Worm (Caenorhabditis elegans): ENCODE results near the gene srbc-76.

Gene srbc-76

ce11 chrV:15276915-15277314 lies 24.7 kb downstream of the srbc-76 start, which contains the start of gene srw-17:
TSS of gene srw-17 (minus strand) at chrV:15277015.
- TF ChIP-seq dao-5 (tag; optimal IDR thresholded peaks at IDR 0.05) (no peak), him-1 (tag; optimal IDR thresholded peaks at IDR 0.05) (no peak), W03F9.2 (tag; optimal IDR thresholded peaks at IDR 0.05) (no peak)

- no peak for TF ChIP-seq dao-5 (tag; optimal IDR thresholded peaks at IDR 0.05)
- no peak for TF ChIP-seq him-1 (tag; optimal IDR thresholded peaks at IDR 0.05)
- no peak for TF ChIP-seq W03F9.2 (tag; optimal IDR thresholded peaks at IDR 0.05)
Measured at ce11 chrV:15281279-15281949, 29.2 kb downstream of the srbc-76 start, which contains the start of the genes srw-19 and srx-51. TSS of gene srw-19 (minus strand) at chrV:15281379. TSS of gene srx-51 (plus strand) at chrV:15281899.

- no peak for TF ChIP-seq him-1 (tag; optimal IDR thresholded peaks at IDR 0.05)
- no peak for TF ChIP-seq dao-5 (tag; optimal IDR thresholded peaks at IDR 0.05)
- TF ChIP-seq W03F9.2 (tag; optimal IDR thresholded peaks at IDR 0.05), result no peak
Measured at ce11 chrV:15285984-15286383, 33.8 kb downstream of the srbc-76 start.

ce11 chrV:15287856-15288255 lies 35.7 kb downstream of the srbc-76 start, which contains the start of gene cyp-34A1:
TSS of gene cyp-34A1 (minus strand) at chrV:15287956.
- no peak for TF ChIP-seq W03F9.2 (tag; optimal IDR thresholded peaks at IDR 0.05)
- TF ChIP-seq dao-5 (tag; optimal IDR thresholded peaks at IDR 0.05), result no peak
- TF ChIP-seq him-1 (tag; optimal IDR thresholded peaks at IDR 0.05), result no peak

- TF ChIP-seq dao-5 (tag; optimal IDR thresholded peaks at IDR 0.05) (no peak), W03F9.2 (tag; optimal IDR thresholded peaks at IDR 0.05) (no peak), him-1 (tag; optimal IDR thresholded peaks at IDR 0.05) (no peak)
Measured at ce11 chrV:15290995-15291394, 38.8 kb downstream of the srbc-76 start, which contains the start of gene cyp-34A2. TSS of gene cyp-34A2 (minus strand) at chrV:15291095.

- no peak for TF ChIP-seq dao-5 (tag; optimal IDR thresholded peaks at IDR 0.05)
- no peak for TF ChIP-seq W03F9.2 (tag; optimal IDR thresholded peaks at IDR 0.05)
- TF ChIP-seq him-1 (tag; optimal IDR thresholded peaks at IDR 0.05), result no peak
Measured at ce11 chrV:15293865-15294264, 41.7 kb downstream of the srbc-76 start, which contains the start of gene str-96. TSS of gene str-96 (minus strand) at chrV:15293965.

- TF ChIP-seq W03F9.2 (tag; optimal IDR thresholded peaks at IDR 0.05), result no peak
- TF ChIP-seq him-1 (tag; optimal IDR thresholded peaks at IDR 0.05), result no peak
- no peak for TF ChIP-seq dao-5 (tag; optimal IDR thresholded peaks at IDR 0.05)
Measured at ce11 chrV:15298597-15298996, 46.4 kb downstream of the srbc-76 start, which contains the start of gene cpr-3. TSS of gene cpr-3 (minus strand) at chrV:15298700.
